Fruit fly (Drosophila melanogaster): ENCODE data around the gene CG7276.

DNA sequence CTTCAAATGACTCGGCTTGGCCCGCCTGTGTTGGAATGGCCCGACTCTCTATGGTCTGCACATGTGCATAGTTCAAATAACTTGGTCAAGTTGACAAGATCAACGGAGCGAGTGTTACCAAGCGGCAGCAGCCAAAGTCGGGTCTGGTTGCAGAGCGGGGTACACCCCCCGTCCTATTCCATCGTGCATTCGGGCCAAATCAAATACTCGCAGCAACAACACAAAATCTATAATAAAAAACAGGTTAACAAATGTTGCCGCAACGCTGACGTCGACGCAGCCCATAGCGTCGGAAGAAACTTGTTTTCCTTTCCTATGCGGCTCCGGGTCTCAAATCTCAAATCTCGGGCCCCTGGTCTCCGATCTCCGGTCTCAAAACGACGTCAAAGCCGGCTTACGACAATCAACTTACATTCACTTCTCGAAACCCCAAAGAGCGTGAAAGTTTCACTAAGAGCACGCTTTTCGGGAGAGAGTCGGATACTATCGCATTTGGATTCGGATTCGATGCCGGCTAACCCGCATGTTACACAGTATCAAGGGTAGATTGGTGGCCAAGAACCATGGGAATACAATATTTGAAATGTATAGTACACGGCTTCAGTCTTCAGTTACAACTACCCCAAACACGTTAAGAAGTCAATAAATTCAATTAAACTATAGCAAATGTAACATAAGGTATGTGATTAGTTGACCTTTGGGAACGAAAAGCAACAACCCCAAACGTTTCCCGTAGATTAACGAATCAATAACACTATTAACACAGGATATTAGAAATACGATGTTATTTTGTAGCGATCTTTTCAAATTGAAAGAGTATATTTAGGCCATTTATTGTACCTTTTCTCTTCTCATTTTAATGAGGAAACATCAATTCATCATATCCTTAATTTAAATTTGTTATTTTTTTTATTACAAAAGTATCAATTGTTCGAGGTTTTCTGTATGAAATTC lies 36.5 kb downstream of the CG7276 start:
- TF ChIP-seq Dfd (GFP tag; optimal IDR thresholded peaks at IDR 0.05) (no peak), Hr78 (GFP tag; optimal IDR thresholded peaks at IDR 0.05) (no peak), psq (GFP tag; optimal IDR thresholded peaks at IDR 0.05) (peak; percentile 69), CrebA (GFP tag; optimal IDR thresholded peaks at IDR 0.05; ENCODE audit: borderline replicate concordance) (peak; percentile 31), Rel (GFP tag; optimal IDR thresholded peaks at IDR 0.05) (no peak), Rel (tag; optimal IDR thresholded peaks at IDR 0.05) (peak; percentile 15), Abd-B (GFP tag; optimal IDR thresholded peaks at IDR 0.05) (no peak), Dif (GFP tag; optimal IDR thresholded peaks at IDR 0.05; ENCODE audit: partially characterized antibody) (peak; percentile 88), h (GFP tag; optimal IDR thresholded peaks at IDR 0.05) (peak; percentile 57), brk (GFP tag; optimal IDR thresholded peaks at IDR 0.05) (no peak), fru (GFP tag; optimal IDR thresholded peaks at IDR 0.05) (peak; percentile 71), pan (optimal IDR thresholded peaks at IDR 0.05) (peak; percentile 89)

Measured in whole organism, wandering third instar larva.